Fruit fly (Drosophila melanogaster): ENCODE measurements around the gene Mps1.

- TF ChIP-seq CG3163 (GFP tag; optimal IDR thresholded peaks at IDR 0.05) (no peak), CG4707 (GFP tag; optimal IDR thresholded peaks at IDR 0.05) (no peak), cwo (GFP tag; optimal IDR thresholded peaks at IDR 0.05) (no peak), ci (GFP tag; IDR thresholded peaks at IDR 0.05) (no peak), CG4820 (GFP tag; optimal IDR thresholded peaks at IDR 0.05) (no peak), kay (GFP tag; optimal IDR thresholded peaks at IDR 0.05) (no peak), CG4360 (GFP tag; IDR thresholded peaks at IDR 0.05) (no peak), sisA (GFP tag; IDR thresholded peaks at IDR 0.05) (no peak), HLHmδ (GFP tag; optimal IDR thresholded peaks at IDR 0.05) (no peak), Side (GFP tag; optimal IDR thresholded peaks at IDR 0.05) (no peak), CG17912 (GFP tag; optimal IDR thresholded peaks at IDR 0.05) (no peak), Hmx (GFP tag; optimal IDR thresholded peaks at IDR 0.05) (no peak)
These were observed 14.1 kb upstream of the Mps1 start for dm6 chr3R:17656923-17657322.
